Worm (Caenorhabditis elegans) whole organism, mixed stage, embryonic: ENCODE measurements around the gene ZK512.8.

Experiments used
- M03D4.4 ChIP-seq: sonication (generic microtip); optimal IDR thresholded peaks from 2 replicates; lab custom pipeline; 2017; ENCODE audit warnings: mild to moderate bottlenecking, missing genetic modification characterization, missing compliant biosample characterization
- bed-3 ChIP-seq: fragments of 200-800 bp; sonication (Bioruptor generic); optimal IDR thresholded peaks from 3 replicates; lab custom pipeline; 2018; ENCODE audit warnings: mild to moderate bottlenecking, missing genetic modification characterization, moderate library complexity, missing compliant biosample characterization
- ceh-83 ChIP-seq: fragments of 200-800 bp; sonication (Bioruptor generic); optimal IDR thresholded peaks from 2 replicates; lab custom pipeline; 2018; ENCODE audit warnings: mild to moderate bottlenecking, missing genetic modification characterization, missing compliant biosample characterization
- ces-1 ChIP-seq: fragments of 150-350 bp; optimal IDR thresholded peaks from 2 replicates; lab custom pipeline; 2014; ENCODE audit warnings: missing biosample characterization, missing genetic modification reagents, missing genetic modification characterization
- cnd-1 ChIP-seq: fragments of 200-800 bp; sonication (Bioruptor generic); optimal IDR thresholded peaks from 2 replicates; lab custom pipeline; 2018; ENCODE audit warnings: mild to moderate bottlenecking, missing genetic modification characterization, missing compliant biosample characterization
- drap-1 ChIP-seq: fragments of 200-800 bp; sonication (Bioruptor generic); optimal IDR thresholded peaks from 3 replicates; lab custom pipeline; 2018; ENCODE audit warnings: mild to moderate bottlenecking, missing genetic modification characterization, missing compliant biosample characterization
- elt-1 ChIP-seq: sonication (generic microtip); optimal IDR thresholded peaks from 2 replicates; lab custom pipeline; 2017; ENCODE audit warnings: missing genetic modification characterization, mild to moderate bottlenecking, missing compliant biosample characterization, antibody characterized with exemption, moderate library complexity, borderline replicate concordance; ENCODE audit not compliant: insufficient read depth
- hlh-1 ChIP-seq: fragments of 150-350 bp; optimal IDR thresholded peaks from 2 replicates; lab custom pipeline; 2014; ENCODE audit warnings: missing biosample characterization, missing genetic modification reagents, missing genetic modification characterization
- lin-13 ChIP-seq: fragments of 150-350 bp; optimal IDR thresholded peaks from 2 replicates; lab custom pipeline; 2014; ENCODE audit warnings: missing biosample characterization, missing genetic modification characterization
- lsy-2 ChIP-seq: fragments of 150-350 bp; optimal IDR thresholded peaks from 2 replicates; lab custom pipeline; 2014; ENCODE audit warnings: missing biosample characterization, missing genetic modification characterization
- mab-5 ChIP-seq: fragments of 150-350 bp; optimal IDR thresholded peaks from 2 replicates; lab custom pipeline; 2014; ENCODE audit warnings: missing biosample characterization, missing genetic modification characterization
- nhr-12 ChIP-seq: fragments of 150-350 bp; optimal IDR thresholded peaks from 2 replicates; lab custom pipeline; 2014; ENCODE audit warnings: missing biosample characterization, missing genetic modification characterization
- nhr-237 ChIP-seq: fragments of 150-350 bp; optimal IDR thresholded peaks from 2 replicates; lab custom pipeline; 2014; ENCODE audit warnings: missing biosample characterization, missing genetic modification characterization
- nhr-28 ChIP-seq: fragments of 150-350 bp; optimal IDR thresholded peaks from 2 replicates; lab custom pipeline; 2014; ENCODE audit warnings: missing biosample characterization, missing genetic modification characterization
- nhr-76 ChIP-seq: sonication (generic microtip); optimal IDR thresholded peaks from 2 replicates; lab custom pipeline; 2017; ENCODE audit warnings: missing biosample characterization, missing genetic modification characterization
- pha-4 ChIP-seq: fragments of 150-350 bp; optimal IDR thresholded peaks from 2 replicates; lab custom pipeline; 2018; ENCODE audit warnings: missing biosample characterization, missing genetic modification reagents, missing genetic modification characterization
- sem-2 ChIP-seq: fragments of 200-800 bp; sonication (Bioruptor generic); optimal IDR thresholded peaks from 2 replicates; lab custom pipeline; 2018; ENCODE audit warnings: mild to moderate bottlenecking, missing genetic modification characterization, missing compliant biosample characterization
- tbx-8 ChIP-seq: fragments of 200-800 bp; sonication (Bioruptor generic); optimal IDR thresholded peaks from 2 replicates; lab custom pipeline; 2018; ENCODE audit warnings: mild to moderate bottlenecking, missing genetic modification characterization, moderate library complexity, missing compliant biosample characterization
- unc-120 ChIP-seq: sonication (generic microtip); optimal IDR thresholded peaks from 2 replicates; lab custom pipeline; 2017; ENCODE audit warnings: missing genetic modification characterization, missing compliant biosample characterization; ENCODE audit not compliant: poor library complexity, severe bottlenecking
- unc-39 ChIP-seq: fragments of 150-350 bp; optimal IDR thresholded peaks from 2 replicates; lab custom pipeline; 2014; ENCODE audit warnings: missing biosample characterization, missing genetic modification characterization
- unc-62 ChIP-seq: fragments of 150-350 bp; optimal IDR thresholded peaks from 2 replicates; lab custom pipeline; 2014; ENCODE audit warnings: missing biosample characterization, missing genetic modification reagents, missing genetic modification characterization
- zip-8 ChIP-seq: fragments of 150-350 bp; optimal IDR thresholded peaks from 2 replicates; lab custom pipeline; 2014; ENCODE audit warnings: missing biosample characterization, missing genetic modification characterization
- ztf-11 ChIP-seq: fragments of 150-350 bp; optimal IDR thresholded peaks from 2 replicates; lab custom pipeline; 2014; ENCODE audit warnings: missing biosample characterization, missing genetic modification characterization

ZK512.8 gene

DNA sequence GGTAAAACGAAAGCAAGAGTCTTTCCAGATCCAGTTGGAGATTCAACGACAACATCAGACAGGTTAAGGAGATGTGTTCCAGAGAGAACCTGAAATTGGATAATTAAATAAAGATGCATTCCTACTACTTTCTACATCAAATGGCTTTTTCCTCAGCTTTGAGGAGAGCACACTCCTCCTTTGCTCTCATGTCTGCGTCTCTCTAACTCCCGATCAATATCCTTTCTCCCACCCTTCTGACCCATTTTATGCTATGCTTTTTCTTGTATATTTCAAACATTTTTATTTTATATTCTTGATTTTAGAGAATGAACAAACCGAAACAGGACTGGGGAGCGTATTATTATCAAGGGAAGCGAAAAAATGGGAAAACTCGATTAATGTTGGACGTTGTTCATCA, 2.0 kb upstream of the ZK512.8 start, which contains the start of gene ZK512.11:
Gene ZK512.11 (plus strand): TSS at position 301 of the 400 bp plus-strand sequence.
- TF ChIP-seq pha-4 (tag; lab: Kevin White, UChicago) (no peak), ces-1 (GFP tag; lab: Kevin White, UChicago) (peak; percentile 74)

DNA sequence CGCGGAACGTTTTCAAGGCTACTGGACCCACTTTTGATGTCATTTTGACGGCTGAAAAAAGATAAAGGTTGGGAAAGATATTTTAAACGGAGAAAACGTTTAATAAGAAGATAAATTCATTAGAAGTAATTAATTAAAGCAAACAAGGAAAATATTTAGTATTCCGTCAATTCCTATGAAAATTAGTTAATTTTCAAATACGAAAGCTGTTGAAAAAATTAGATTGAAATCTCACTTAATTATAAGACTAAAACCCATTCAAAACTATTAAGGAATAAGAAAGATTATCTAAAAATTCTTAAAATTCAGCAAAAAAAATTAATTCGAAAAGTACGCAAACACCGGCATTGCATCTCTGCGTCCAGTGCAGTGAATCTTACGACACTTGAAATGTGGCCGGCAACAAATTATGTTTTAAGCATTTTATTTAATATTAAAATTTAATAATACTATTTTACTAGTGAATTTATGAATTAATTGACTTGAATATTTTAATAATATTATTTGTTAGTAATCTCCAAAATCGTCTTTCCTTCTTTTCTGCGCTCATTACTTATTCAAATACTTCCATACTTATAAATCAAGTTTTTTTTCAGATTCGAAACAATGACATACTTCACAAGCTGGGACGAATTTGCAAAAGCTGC, 998 bp upstream of the ZK512.8 start, which contains the start of the genes ZK512.2 and ZK512.4:
Gene ZK512.2 (minus strand): TSS at position 51 of the 647 bp plus-strand sequence.
Gene ZK512.4 (plus strand): TSS at position 597 of the 647 bp plus-strand sequence.
- TF ChIP-seq ztf-11 (no peak), lsy-2 (peak; percentile 24), ces-1 (GFP tag; lab: Kevin White, UChicago) (peak; percentile 53)

DNA sequence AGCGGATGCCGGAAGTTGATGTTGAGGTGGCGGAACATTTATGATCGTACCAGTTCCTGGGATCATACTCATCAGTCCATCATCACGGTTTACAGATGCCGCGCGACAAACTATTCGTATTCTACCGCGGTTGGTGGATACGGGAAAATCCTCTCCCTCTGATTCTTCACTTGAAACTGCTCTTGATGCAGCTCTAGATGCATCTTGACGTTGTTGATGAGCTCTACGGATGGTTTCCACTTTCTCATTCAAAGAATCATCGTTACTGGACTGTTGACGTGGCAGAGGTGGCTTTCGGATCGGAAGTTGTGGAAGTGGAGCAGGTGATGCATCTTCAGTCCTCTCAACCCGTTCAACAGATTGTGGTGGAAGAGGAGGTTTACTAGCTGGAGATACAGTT, 3.3 kb downstream of the ZK512.8 start:
- TF ChIP-seq nhr-76, result no peak

DNA sequence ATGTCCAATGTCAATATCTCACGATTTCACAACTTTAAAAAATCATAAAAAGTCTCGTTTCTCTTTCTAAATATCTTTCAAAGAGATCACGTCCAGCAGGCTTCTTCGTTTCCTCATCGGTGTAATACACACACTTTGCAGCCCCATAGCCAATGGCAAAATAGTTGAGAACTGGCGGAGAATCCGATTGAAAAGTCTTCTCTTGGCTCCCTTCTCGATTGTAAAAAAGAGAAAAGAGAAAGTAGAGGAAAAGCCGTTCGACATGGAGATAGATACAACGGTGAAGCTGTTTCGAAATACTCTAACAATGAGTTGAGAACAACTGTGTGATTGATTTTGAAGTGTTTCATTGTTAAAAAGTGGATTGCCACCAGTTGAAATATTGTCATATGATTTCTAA, 5.9 kb downstream of the ZK512.8 start:
- TF ChIP-seq pha-4 (tag; lab: Kevin White, UChicago) (no peak), unc-62 (GFP tag; lab: Kevin White, UChicago) (peak; percentile 5), M03D4.4 (tag; lab: Kevin White, UChicago) (no peak), unc-120 (tag; lab: Kevin White, UChicago) (peak; percentile 53), hlh-1 (tag; lab: Kevin White, UChicago) (peak; percentile 34), ces-1 (GFP tag; lab: Kevin White, UChicago) (no peak), nhr-237 (tag; lab: Kevin White, UChicago) (no peak)
- TF ChIP-seq, all 35 proteins: peak for 3

DNA sequence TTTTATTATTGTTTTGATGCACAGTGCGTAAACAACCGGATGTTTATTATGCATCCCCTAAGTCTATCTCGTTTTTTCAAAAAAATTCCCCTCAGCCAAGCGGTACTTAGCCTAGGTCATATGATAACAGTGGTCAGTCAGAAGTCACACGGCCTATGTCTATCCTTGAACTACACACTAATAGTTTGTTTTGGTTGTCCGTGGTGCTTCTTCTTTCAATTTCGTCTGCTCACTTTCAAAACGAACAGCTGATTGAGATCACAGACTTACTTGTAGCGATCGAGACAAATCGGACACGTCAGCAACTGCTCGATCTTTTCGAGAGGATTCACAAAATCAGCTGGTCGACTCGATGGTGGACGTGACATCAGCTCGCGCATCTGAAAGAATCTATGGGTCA, 7.1 kb downstream of the ZK512.8 start:
- TF ChIP-seq mab-5 (tag; lab: Kevin White, UChicago), result no peak

DNA sequence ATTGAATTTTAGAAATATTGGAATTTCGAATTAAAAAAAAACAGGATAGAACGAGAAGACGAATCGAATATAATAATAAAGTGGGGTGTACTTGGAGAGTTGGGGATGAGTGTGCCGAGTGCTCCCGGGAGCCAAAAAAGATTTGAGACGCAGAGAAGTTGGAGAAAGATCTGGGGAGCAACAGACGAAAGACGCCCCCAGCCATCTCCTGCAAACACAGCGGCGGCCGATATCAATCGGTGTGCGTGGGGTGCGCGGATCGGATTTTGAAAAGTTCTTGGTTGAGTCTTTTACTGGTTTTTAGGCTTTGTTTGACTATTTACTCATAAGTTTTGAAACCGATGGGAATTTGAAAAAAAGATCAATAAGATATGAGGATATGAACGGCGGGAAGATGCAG, 7.9 kb downstream of the ZK512.8 start, which contains the start of gene nhl-1:
Gene nhl-1 (minus strand): TSS at position 101 of the 400 bp plus-strand sequence.
- no peak for TF ChIP-seq lin-13 (tag; lab: Kevin White, UChicago)
- no peak for TF ChIP-seq drap-1 (GFP tag; lab: Kevin White, UChicago)
- TF ChIP-seq sem-2 (GFP tag; lab: Kevin White, UChicago), result no peak
- no peak for TF ChIP-seq elt-1 (tag; lab: Kevin White, UChicago)
- no peak for TF ChIP-seq tbx-8 (GFP tag; lab: Kevin White, UChicago)
- no peak for TF ChIP-seq cnd-1 (tag; lab: Kevin White, UChicago)

DNA sequence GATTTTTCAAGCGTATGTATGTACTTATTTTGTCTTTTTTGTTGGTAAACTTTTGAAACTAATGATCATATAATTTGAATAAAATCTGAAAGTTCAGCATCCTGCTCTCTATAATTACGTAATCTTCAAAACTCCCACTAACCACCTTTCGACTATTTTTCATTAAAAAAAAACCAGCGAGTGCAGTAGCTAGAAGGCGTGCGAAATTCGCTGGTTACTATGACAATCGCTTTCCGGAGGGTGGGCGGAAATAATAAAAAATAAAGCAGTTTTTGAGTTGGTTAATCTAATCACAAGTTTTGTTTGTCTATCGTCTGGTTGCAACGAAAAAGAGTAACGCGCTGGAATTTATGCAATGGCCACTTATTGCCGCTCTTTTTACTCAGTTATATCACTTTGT, 8.9 kb downstream of the ZK512.8 start, which contains the start of gene irld-34:
Gene irld-34 (plus strand): TSS at position 301 of the 400 bp plus-strand sequence.
- TF ChIP-seq zip-8 (tag; lab: Kevin White, UChicago), result peak; percentile 24
- TF ChIP-seq nhr-28 (tag; lab: Kevin White, UChicago), result no peak

DNA sequence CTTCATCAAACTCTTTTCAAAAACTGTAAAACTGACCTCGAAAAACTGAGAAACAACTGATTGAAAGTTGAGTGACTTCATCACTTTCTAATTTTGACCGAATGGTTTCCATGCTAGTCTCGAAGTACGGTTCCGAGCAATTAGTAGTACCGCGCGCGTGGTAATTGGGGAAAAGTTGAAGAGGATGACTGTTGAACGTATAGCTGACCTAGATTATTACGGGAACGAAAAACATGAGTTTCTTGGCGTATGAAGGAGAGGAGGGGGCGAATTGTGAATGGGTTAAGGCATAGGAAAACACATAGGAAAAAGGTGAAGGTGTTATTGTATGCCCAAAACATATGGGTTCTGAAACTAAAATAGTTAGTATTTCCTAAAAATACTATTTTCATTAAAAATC, 15.7 kb downstream of the ZK512.8 start, which contains the start of gene ptr-9:
Gene ptr-9 (minus strand): TSS at position 101 of the 400 bp plus-strand sequence.
- TF ChIP-seq hlh-1 (tag; lab: Kevin White, UChicago), result no peak
- no peak for TF ChIP-seq unc-120 (tag; lab: Kevin White, UChicago)
- TF ChIP-seq sem-2 (GFP tag; lab: Kevin White, UChicago), result no peak
- TF ChIP-seq unc-39, result no peak
- TF ChIP-seq ces-1 (GFP tag; lab: Kevin White, UChicago), result no peak
- TF ChIP-seq nhr-12 (tag; lab: Kevin White, UChicago), result no peak
- TF ChIP-seq M03D4.4 (tag; lab: Kevin White, UChicago), result no peak
- TF ChIP-seq pha-4 (tag; lab: Kevin White, UChicago), result no peak
- no peak for TF ChIP-seq bed-3 (GFP tag; lab: Kevin White, UChicago)
- no peak for TF ChIP-seq lsy-2
- no peak for TF ChIP-seq ceh-83
- TF ChIP-seq, all 35 proteins: peak for 0
